Fruit fly (Drosophila melanogaster) whole organism, prepupa: ENCODE measurements around the gene Bem46.
A peak's percentile ranks its signal among the peaks of the same experiment; 100 is the strongest.

Experiments
- CG10631 ChIP-seq: fragments of 200-800 bp; sonication (Bioruptor generic); optimal IDR thresholded peaks from 2 replicates; lab custom pipeline; 2016; ENCODE audit warnings: missing biosample characterization, missing genetic modification characterization
- CG10669 ChIP-seq: fragments of 200-800 bp; sonication (Bioruptor generic); optimal IDR thresholded peaks from 3 replicates; lab custom pipeline; 2018; ENCODE audit warnings: missing biosample characterization, mild to moderate bottlenecking, missing genetic modification characterization, moderate library complexity
- CG11294 ChIP-seq: fragments of 200-800 bp; sonication (Bioruptor generic); IDR thresholded peaks from 2 replicates; pipeline ENCODE4 v1.3.6; 2022; ENCODE audit warnings: missing biosample characterization, missing genetic modification characterization
- CG11762 ChIP-seq: fragments of 200-800 bp; sonication (Bioruptor generic); optimal IDR thresholded peaks from 3 replicates; lab custom pipeline; 2016; ENCODE audit warnings: missing biosample characterization, missing genetic modification characterization; ENCODE audit not compliant: insufficient read depth
- CG11902 ChIP-seq: fragments of 200-800 bp; sonication (Bioruptor generic); optimal IDR thresholded peaks from 3 replicates; lab custom pipeline; 2016; ENCODE audit warnings: missing biosample characterization, missing genetic modification characterization
- CG15336 ChIP-seq: fragments of 200-800 bp; sonication (Bioruptor generic); IDR thresholded peaks from 2 replicates; pipeline ENCODE4 v1.3.6; 2022; ENCODE audit warnings: missing biosample characterization, missing genetic modification characterization
- CG3032 ChIP-seq: fragments of 200-800 bp; optimal IDR thresholded peaks from 2 replicates; lab custom pipeline; 2019; ENCODE audit warnings: missing biosample characterization, mild to moderate bottlenecking, missing genetic modification characterization, moderate library complexity
- CG31627 ChIP-seq: fragments of 200-800 bp; sonication (Bioruptor generic); optimal IDR thresholded peaks from 3 replicates; lab custom pipeline; 2016; ENCODE audit warnings: missing biosample characterization, missing genetic modification characterization
- CG32006 ChIP-seq: fragments of 200-800 bp; sonication (Bioruptor generic); optimal IDR thresholded peaks from 3 replicates; lab custom pipeline; 2017; ENCODE audit warnings: missing biosample characterization, mild to moderate bottlenecking, missing genetic modification characterization
- CG3919 ChIP-seq: fragments of 200-800 bp; sonication (Bioruptor generic); optimal IDR thresholded peaks from 3 replicates; lab custom pipeline; 2016; ENCODE audit warnings: missing biosample characterization, missing genetic modification characterization
- CG4318 ChIP-seq: fragments of 200-800 bp; sonication (Bioruptor generic); optimal IDR thresholded peaks from 3 replicates; lab custom pipeline; 2017; ENCODE audit warnings: missing biosample characterization, mild to moderate bottlenecking, missing genetic modification characterization
- CG6163 ChIP-seq: fragments of 200-800 bp; sonication (Bioruptor generic); IDR thresholded peaks from 3 replicates; pipeline ENCODE4 v1.3.6; 2022; ENCODE audit warnings: missing biosample characterization, missing genetic modification characterization
- CG6276 ChIP-seq: fragments of 200-800 bp; sonication (Bioruptor generic); optimal IDR thresholded peaks from 2 replicates; lab custom pipeline; 2017; ENCODE audit warnings: missing biosample characterization, mild to moderate bottlenecking, missing genetic modification characterization
- CG6792 ChIP-seq: fragments of 200-800 bp; sonication (Bioruptor generic); optimal IDR thresholded peaks from 3 replicates; lab custom pipeline; 2016; ENCODE audit warnings: missing biosample characterization, missing genetic modification characterization
- CG6808 ChIP-seq: fragments of 200-800 bp; sonication (Bioruptor generic); optimal IDR thresholded peaks from 3 replicates; lab custom pipeline; 2017; ENCODE audit warnings: missing biosample characterization, missing genetic modification characterization, mild to moderate bottlenecking, moderate library complexity, missing genetic modification reagents
- CG7368 ChIP-seq: fragments of 200-800 bp; sonication (Bioruptor generic); optimal IDR thresholded peaks from 3 replicates; lab custom pipeline; 2016; ENCODE audit warnings: missing biosample characterization, missing genetic modification characterization
- CG8119 ChIP-seq: fragments of 200-800 bp; sonication (Bioruptor generic); IDR thresholded peaks from 3 replicates; pipeline ENCODE4 v1.3.6; 2022; ENCODE audit warnings: missing biosample characterization, missing genetic modification characterization
- CG8319 ChIP-seq: fragments of 200-800 bp; sonication (Bioruptor generic); optimal IDR thresholded peaks from 3 replicates; lab custom pipeline; 2016; ENCODE audit warnings: missing biosample characterization, missing genetic modification characterization
- CG8632 ChIP-seq: fragments of 200-800 bp; sonication (Bioruptor generic); optimal IDR thresholded peaks from 3 replicates; lab custom pipeline; 2016; ENCODE audit warnings: missing biosample characterization, missing genetic modification characterization
- CG9139 ChIP-seq: fragments of 200-800 bp; sonication (Bioruptor generic); optimal IDR thresholded peaks from 3 replicates; lab custom pipeline; 2017; ENCODE audit warnings: missing biosample characterization, mild to moderate bottlenecking, missing genetic modification characterization
- Eip75B ChIP-seq: fragments of 200-800 bp; sonication (Bioruptor generic); optimal IDR thresholded peaks from 3 replicates; lab custom pipeline; 2016; ENCODE audit warnings: missing biosample characterization, missing genetic modification characterization
- Eip78C ChIP-seq: fragments of 200-800 bp; sonication (Bioruptor generic); peaks from one replicate; lab custom pipeline; 2016; ENCODE audit warnings: missing biosample characterization, missing genetic modification characterization
- Eip93F ChIP-seq: fragments of 200-800 bp; sonication (Bioruptor generic); optimal IDR thresholded peaks from 2 replicates; lab custom pipeline; 2016; ENCODE audit warnings: missing biosample characterization, mild to moderate bottlenecking, missing genetic modification characterization
- Ets21C ChIP-seq: fragments of 200-800 bp; sonication (Bioruptor generic); optimal IDR thresholded peaks from 3 replicates; lab custom pipeline; 2016; ENCODE audit warnings: missing biosample characterization, missing genetic modification characterization
- Ets96B ChIP-seq: fragments of 200-800 bp; optimal IDR thresholded peaks from 2 replicates; lab custom pipeline; 2019; ENCODE audit warnings: missing biosample characterization, mild to moderate bottlenecking, missing genetic modification characterization, moderate library complexity
- Gug ChIP-seq: fragments of 200-800 bp; sonication (Bioruptor generic); IDR thresholded peaks from 2 replicates; pipeline ENCODE4 v1.3.6; 2022; ENCODE audit warnings: missing biosample characterization, missing genetic modification characterization
- Hr38 ChIP-seq: sonication (Bioruptor generic); optimal IDR thresholded peaks from 2 replicates; lab custom pipeline; 2016; ENCODE audit warnings: missing biosample characterization, missing genetic modification characterization
- Hr39 ChIP-seq: fragments of 200-800 bp; sonication (Bioruptor generic); optimal IDR thresholded peaks from 2 replicates; lab custom pipeline; 2016; ENCODE audit warnings: missing biosample characterization, missing genetic modification characterization
- Hr4 ChIP-seq: fragments of 200-800 bp; sonication (Bioruptor generic); optimal IDR thresholded peaks from 3 replicates; lab custom pipeline; 2016; ENCODE audit warnings: missing biosample characterization, missing genetic modification characterization
- Lpt ChIP-seq: fragments of 200-800 bp; sonication (Bioruptor generic); optimal IDR thresholded peaks from 3 replicates; lab custom pipeline; 2016; ENCODE audit warnings: missing biosample characterization, missing genetic modification characterization
- Met ChIP-seq: fragments of 200-800 bp; sonication (Bioruptor generic); optimal IDR thresholded peaks from 3 replicates; lab custom pipeline; 2016; ENCODE audit warnings: missing biosample characterization, missing genetic modification characterization
- OdsH ChIP-seq: fragments of 200-800 bp; sonication (Bioruptor generic); optimal IDR thresholded peaks from 3 replicates; lab custom pipeline; 2016; ENCODE audit warnings: missing biosample characterization, missing genetic modification characterization
- Smox ChIP-seq: fragments of 200-800 bp; sonication (Bioruptor generic); optimal IDR thresholded peaks from 3 replicates; lab custom pipeline; 2016; ENCODE audit warnings: missing biosample characterization, missing genetic modification characterization
- Sox102F ChIP-seq: fragments of 200-800 bp; sonication (Bioruptor generic); optimal IDR thresholded peaks from 2 replicates; lab custom pipeline; 2016; ENCODE audit warnings: missing biosample characterization, mild to moderate bottlenecking, missing genetic modification characterization
- Sox15 ChIP-seq: fragments of 200-800 bp; sonication (Bioruptor generic); optimal IDR thresholded peaks from 3 replicates; lab custom pipeline; 2016; ENCODE audit warnings: missing biosample characterization, missing genetic modification characterization
- cyc ChIP-seq: fragments of 200-800 bp; sonication (Bioruptor generic); optimal IDR thresholded peaks from 3 replicates; lab custom pipeline; 2016; ENCODE audit warnings: missing biosample characterization, missing genetic modification characterization
- dsx ChIP-seq: fragments of 200-800 bp; optimal IDR thresholded peaks from 3 replicates; lab custom pipeline; 2019; ENCODE audit warnings: missing biosample characterization, mild to moderate bottlenecking, missing genetic modification characterization, moderate library complexity; ENCODE audit not compliant: poor library complexity, severe bottlenecking
- eg ChIP-seq: fragments of 200-800 bp; sonication (Bioruptor generic); IDR thresholded peaks from 3 replicates; pipeline ENCODE4 v1.3.6; 2022; ENCODE audit warnings: missing biosample characterization, missing genetic modification characterization
- fd59A ChIP-seq: fragments of 200-800 bp; sonication (Bioruptor generic); optimal IDR thresholded peaks from 2 replicates; lab custom pipeline; 2017; ENCODE audit warnings: missing biosample characterization, mild to moderate bottlenecking, missing genetic modification characterization, missing genetic modification reagents
- fd85E ChIP-seq: fragments of 200-800 bp; sonication (Bioruptor generic); optimal IDR thresholded peaks from 3 replicates; lab custom pipeline; 2016; ENCODE audit warnings: missing biosample characterization, missing genetic modification characterization
- pdm3 ChIP-seq: fragments of 200-800 bp; sonication (Bioruptor generic); optimal IDR thresholded peaks from 3 replicates; lab custom pipeline; 2016; ENCODE audit warnings: missing biosample characterization, missing genetic modification characterization
- salr ChIP-seq, 2 experiments: fragments of 200-800 bp; sonication (Bioruptor generic); optimal IDR thresholded peaks; 3 replicates each; lab custom pipeline; 2016 to 2018; ENCODE audit warnings: missing biosample characterization in 2 of 2, missing genetic modification characterization in 2 of 2, mild to moderate bottlenecking in 1 of 2
- spab ChIP-seq: fragments of 200-800 bp; sonication (Bioruptor generic); optimal IDR thresholded peaks from 2 replicates; lab custom pipeline; 2017; ENCODE audit warnings: missing biosample characterization, mild to moderate bottlenecking, missing genetic modification characterization, missing genetic modification reagents
- ss ChIP-seq, 2 experiments: fragments of 200-800 bp; sonication (Bioruptor generic); optimal IDR thresholded peaks; 2 replicates in 1 of 2; 3 replicates in 1 of 2; lab custom pipeline; 2017 to 2018; ENCODE audit warnings: mild to moderate bottlenecking in 2 of 2, missing biosample characterization in 2 of 2, missing genetic modification characterization in 2 of 2, moderate library complexity in 1 of 2
- topi ChIP-seq: fragments of 200-800 bp; sonication (Bioruptor generic); optimal IDR thresholded peaks from 3 replicates; lab custom pipeline; 2016; ENCODE audit warnings: missing biosample characterization, missing genetic modification characterization
- vri ChIP-seq: fragments of 200-800 bp; sonication (Bioruptor generic); optimal IDR thresholded peaks from 3 replicates; lab custom pipeline; 2016; ENCODE audit warnings: missing biosample characterization, mild to moderate bottlenecking, missing genetic modification characterization

Gene Bem46

DNA sequence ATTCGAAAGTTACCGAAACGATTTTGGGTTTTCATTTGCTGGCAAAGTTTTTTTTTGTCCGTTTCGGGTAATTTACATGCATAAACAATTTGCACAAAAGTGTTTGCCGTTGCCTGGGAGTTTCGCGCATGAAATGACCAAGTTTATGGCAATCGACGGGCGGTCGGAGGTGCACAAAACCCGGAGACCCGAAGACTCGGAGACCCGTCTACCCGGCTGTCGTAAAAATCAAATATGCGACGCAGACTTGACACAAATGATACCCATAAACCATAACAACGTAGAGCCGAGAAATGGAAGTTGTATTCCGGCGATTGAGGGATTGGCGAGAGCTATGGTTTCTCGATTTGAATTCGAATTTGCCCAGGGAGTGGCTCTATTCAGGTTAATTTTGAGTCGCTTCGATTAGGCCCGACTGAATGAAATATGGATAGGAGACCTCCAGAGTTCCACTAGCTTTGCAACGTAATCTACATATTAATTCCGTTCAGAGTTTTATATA, 19.1 kb downstream of the Bem46 start:
- no peak for TF ChIP-seq CG11294 (GFP tag; lab: Robert Waterston, UW)
- no peak for TF ChIP-seq fd59A (GFP tag; lab: Kevin White, UChicago)
- no peak for TF ChIP-seq CG4318 (GFP tag; lab: Kevin White, UChicago)
- no peak for TF ChIP-seq Sox102F (GFP tag; lab: Kevin White, UChicago)
- TF ChIP-seq Gug (GFP tag; lab: Robert Waterston, UW) = no peak
- TF ChIP-seq CG6808 (GFP tag; lab: Kevin White, UChicago) = no peak
- no peak for TF ChIP-seq CG31627
- no peak for TF ChIP-seq CG10669
- TF ChIP-seq Smox (GFP tag; lab: Kevin White, UChicago) = no peak
- no peak for TF ChIP-seq CG7368 (GFP tag; lab: Kevin White, UChicago)
- TF ChIP-seq CG8632 (GFP tag; lab: Kevin White, UChicago) = no peak
- TF ChIP-seq salr (GFP tag; optimal IDR thresholded peaks at IDR 0.05; lab: Kevin White, UChicago) = no peak
- no peak for TF ChIP-seq CG15336 (GFP tag; lab: Robert Waterston, UW)
- no peak for TF ChIP-seq CG6276 (GFP tag; lab: Kevin White, UChicago)
- TF ChIP-seq Eip75B (GFP tag; lab: Kevin White, UChicago) = no peak
- TF ChIP-seq Hr4 (GFP tag; lab: Kevin White, UChicago) = no peak
- TF ChIP-seq Sox15 (GFP tag; lab: Kevin White, UChicago) = no peak
- TF ChIP-seq vri (GFP tag; lab: Kevin White, UChicago) = no peak
- no peak for TF ChIP-seq CG8119

DNA sequence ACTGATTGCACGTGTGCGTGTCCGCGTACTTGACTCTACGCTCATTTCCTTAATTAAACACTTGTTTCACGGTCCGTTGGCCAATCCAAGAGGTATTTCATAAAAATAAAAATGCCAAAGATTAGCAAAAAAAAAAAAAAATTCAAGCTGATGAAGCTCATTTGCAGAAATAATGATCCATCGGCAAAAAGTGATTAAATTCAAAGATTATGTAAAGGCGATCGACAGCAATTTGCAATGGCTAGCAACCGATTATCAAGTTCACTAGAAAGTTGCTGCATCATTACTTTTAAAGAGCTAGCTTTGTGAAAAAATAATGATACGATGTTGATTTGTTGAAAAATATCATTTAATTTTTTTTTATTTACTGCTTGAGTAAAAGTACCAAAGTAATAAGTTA, 21.5 kb downstream of the Bem46 start:
- TF ChIP-seq CG3919 (GFP tag; lab: Kevin White, UChicago) (no peak), fd59A (GFP tag; lab: Kevin White, UChicago) (no peak), CG6163 (GFP tag; lab: Robert Waterston, UW) (no peak), spab (GFP tag; lab: Kevin White, UChicago) (no peak), CG9139 (GFP tag; lab: Kevin White, UChicago) (no peak), cyc (GFP tag; lab: Kevin White, UChicago) (no peak), Hr4 (GFP tag; lab: Kevin White, UChicago) (no peak), fd85E (GFP tag; lab: Kevin White, UChicago) (no peak), Lpt (GFP tag; lab: Kevin White, UChicago) (no peak), CG32006 (GFP tag; lab: Kevin White, UChicago) (no peak), CG6792 (GFP tag; lab: Kevin White, UChicago) (no peak), CG7368 (GFP tag; lab: Kevin White, UChicago) (no peak), CG10669 (no peak), Ets96B (tag; lab: Kevin White, UChicago) (no peak)

DNA sequence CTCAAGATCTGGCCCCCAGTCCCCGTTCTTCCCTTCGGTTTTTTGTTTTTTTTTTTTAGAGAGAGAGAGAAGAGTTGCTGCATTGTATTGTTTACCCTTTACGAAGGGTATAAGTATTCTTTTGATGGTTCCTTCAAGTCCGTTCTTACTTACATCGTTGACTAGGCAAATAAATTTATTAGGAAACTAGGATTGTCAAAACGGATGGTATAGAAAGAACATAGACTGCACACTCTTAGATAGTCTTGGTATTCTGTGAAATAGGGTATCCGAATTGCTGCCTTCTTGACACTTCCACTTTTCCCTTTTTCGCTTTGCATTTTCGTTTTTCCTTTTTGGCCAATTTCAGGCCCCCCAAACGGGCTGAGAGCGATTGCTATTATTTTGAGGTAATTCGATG, 23.6 kb downstream of the Bem46 start:
- TF ChIP-seq CG3032 = peak; percentile 73
- TF ChIP-seq CG11294 (GFP tag; lab: Robert Waterston, UW) = no peak
- peak; percentile 86 for TF ChIP-seq CG3919 (GFP tag; lab: Kevin White, UChicago)
- peak; percentile 90 for TF ChIP-seq Hr39
- TF ChIP-seq Sox102F (GFP tag; lab: Kevin White, UChicago) = peak; percentile 85
- TF ChIP-seq CG11902 = peak; percentile 77
- peak; percentile 76 for TF ChIP-seq dsx (GFP tag; lab: Kevin White, UChicago)
- TF ChIP-seq Eip78C (GFP tag; lab: Kevin White, UChicago) = peak; percentile 96
- TF ChIP-seq ss (GFP tag; optimal IDR thresholded peaks at IDR 0.05; lab: Kevin White, UChicago) = peak; percentile 45 to 80
- TF ChIP-seq eg (GFP tag; lab: Robert Waterston, UW) = 0 out of 3 replicates have a peak, but pooled peaks have one; percentile 19
- peak; percentile 62 for TF ChIP-seq CG11762 (GFP tag; lab: Kevin White, UChicago)
- TF ChIP-seq Lpt (GFP tag; lab: Kevin White, UChicago) = peak; percentile 23
- no peak for TF ChIP-seq CG4318 (GFP tag; lab: Kevin White, UChicago)
- peak; percentile 77 for TF ChIP-seq OdsH (GFP tag; lab: Kevin White, UChicago)
- TF ChIP-seq CG6792 (GFP tag; lab: Kevin White, UChicago) = peak; percentile 82
- TF ChIP-seq Sox15 (GFP tag; lab: Kevin White, UChicago) = peak; percentile 76
- peak; percentile 81 for TF ChIP-seq Ets21C (GFP tag; lab: Kevin White, UChicago)
- TF ChIP-seq CG9139 (GFP tag; lab: Kevin White, UChicago) = peak; percentile 17
- TF ChIP-seq Hr38 (GFP tag; lab: Kevin White, UChicago) = no peak
- TF ChIP-seq CG10631 (GFP tag; lab: Kevin White, UChicago) = peak; percentile 81
- TF ChIP-seq topi = peak; percentile 88
- peak; percentile 86 for TF ChIP-seq pdm3
- TF ChIP-seq Met (GFP tag; lab: Kevin White, UChicago) = peak; percentile 88
- TF ChIP-seq CG10669 = peak; percentile 74
- peak; percentile 65 for TF ChIP-seq CG8319
- TF ChIP-seq Eip93F = peak; percentile 50
- TF ChIP-seq CG7368 (GFP tag; lab: Kevin White, UChicago) = peak; percentile 76
- peak; percentile 65 for TF ChIP-seq vri (GFP tag; lab: Kevin White, UChicago)
